Worm (Caenorhabditis elegans) whole organism, late embryonic: ENCODE data around the gene gsnl-1.

Experiments used
- ceh-22 ChIP-seq: sonication (generic microtip); optimal IDR thresholded peaks from 2 replicates; lab custom pipeline; 2017; ENCODE audit warnings: missing biosample characterization, missing genetic modification characterization
- rnt-1 ChIP-seq: sonication (generic microtip); optimal IDR thresholded peaks from 2 replicates; lab custom pipeline; 2016; ENCODE audit warnings: missing genetic modification characterization, missing compliant biosample characterization

DNA sequence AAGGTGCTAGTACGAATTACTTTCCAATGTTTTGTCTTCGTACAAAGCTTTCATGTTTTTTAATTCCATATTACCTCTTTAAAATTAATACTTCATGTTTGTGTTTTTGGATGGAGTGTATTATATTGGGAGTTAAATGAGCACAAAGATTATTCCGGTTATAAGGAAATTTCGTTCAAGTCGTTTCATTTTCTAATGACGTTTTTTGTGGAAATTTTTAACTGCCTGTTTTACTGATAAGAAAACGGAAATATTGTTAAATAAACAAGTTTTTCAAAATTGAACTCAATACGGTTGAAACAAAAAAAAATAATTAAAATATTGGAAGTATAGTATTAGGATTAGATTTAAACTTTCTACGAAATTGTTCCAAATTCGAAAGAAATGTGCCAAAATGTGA lies 30.5 kb downstream of the gsnl-1 start:
- TF ChIP-seq ceh-22 (tag; lab: Kevin White, UChicago) (no peak), rnt-1 (no peak)
